Worm (Caenorhabditis elegans) whole organism, young adult: ENCODE results near the gene Y97E10C.1.
A peak's percentile ranks its signal among the peaks of the same experiment; 100 is the strongest.

Experiments used
- B0019.2 ChIP-seq: fragments of 200-800 bp; sonication (Bioruptor generic); conservative IDR thresholded peaks from 2 replicates; pipeline ENCODE4 v1.3.6; 2022; ENCODE audit warnings: missing genetic modification reagents, missing genetic modification characterization, missing compliant biosample characterization
- B0261.1 ChIP-seq: sonication (generic microtip); optimal IDR thresholded peaks from 2 replicates; lab custom pipeline; 2016; ENCODE audit warnings: mild to moderate bottlenecking, missing genetic modification characterization, moderate library complexity, missing compliant biosample characterization
- C17E4.6 ChIP-seq: fragments of 200-800 bp; sonication (Bioruptor generic); IDR thresholded peaks from 2 replicates; pipeline ENCODE4 v1.3.6; 2022; ENCODE audit warnings: missing genetic modification reagents, missing genetic modification characterization, missing compliant biosample characterization
- F33H1.4 ChIP-seq: fragments of 200-800 bp; sonication (Bioruptor generic); IDR thresholded peaks from 2 replicates; pipeline ENCODE4 v1.3.6; 2022; ENCODE audit warnings: missing genetic modification reagents, missing genetic modification characterization, missing compliant biosample characterization
- F39B2.1 ChIP-seq: fragments of 200-800 bp; sonication (Bioruptor generic); IDR thresholded peaks from 2 replicates; pipeline ENCODE4 v1.3.6; 2022; ENCODE audit warnings: missing genetic modification reagents, missing genetic modification characterization, missing compliant biosample characterization
- F49E8.2 ChIP-seq: sonication (generic microtip); optimal IDR thresholded peaks from 3 replicates; lab custom pipeline; 2017; ENCODE audit warnings: missing genetic modification characterization, mild to moderate bottlenecking, missing compliant biosample characterization, antibody characterized with exemption, moderate library complexity; ENCODE audit not compliant: insufficient read depth
- F52B5.7 ChIP-seq: sonication (generic microtip); optimal IDR thresholded peaks from 2 replicates; lab custom pipeline; 2016; ENCODE audit warnings: mild to moderate bottlenecking, missing genetic modification characterization, missing compliant biosample characterization
- F55B11.4 ChIP-seq: sonication (generic microtip); optimal IDR thresholded peaks from 2 replicates; lab custom pipeline; 2016; ENCODE audit warnings: missing compliant biosample characterization, missing genetic modification characterization, borderline replicate concordance; ENCODE audit not compliant: insufficient read depth
- K12H6.12 ChIP-seq: fragments of 200-800 bp; sonication (Bioruptor generic); optimal IDR thresholded peaks from 2 replicates; lab custom pipeline; 2018; ENCODE audit warnings: mild to moderate bottlenecking, missing genetic modification characterization, missing compliant biosample characterization
- T26A5.8 ChIP-seq: sonication (generic microtip); optimal IDR thresholded peaks from 2 replicates; lab custom pipeline; 2016; ENCODE audit warnings: missing genetic modification characterization, missing compliant biosample characterization
- Y53G8AR.9 ChIP-seq: fragments of 200-800 bp; sonication (Bioruptor generic); conservative IDR thresholded peaks from 2 replicates; pipeline ENCODE4 v1.3.6; 2022; ENCODE audit warnings: missing genetic modification reagents, missing genetic modification characterization, missing compliant biosample characterization
- Y56A3A.18 ChIP-seq: fragments of 200-800 bp; sonication (Bioruptor generic); IDR thresholded peaks from 2 replicates; pipeline ENCODE4 v1.3.6; 2022; ENCODE audit warnings: missing genetic modification reagents, missing genetic modification characterization, missing compliant biosample characterization
- Y95B8A.8 ChIP-seq: fragments of 200-800 bp; sonication (Bioruptor generic); IDR thresholded peaks from 2 replicates; pipeline ENCODE4 v1.3.6; 2022; ENCODE audit warnings: missing genetic modification reagents, missing genetic modification characterization, missing compliant biosample characterization
- ZK185.1 ChIP-seq: sonication (generic microtip); optimal IDR thresholded peaks from 2 replicates; lab custom pipeline; 2016; ENCODE audit warnings: mild to moderate bottlenecking, missing genetic modification characterization, missing compliant biosample characterization; ENCODE audit not compliant: poor library complexity, severe bottlenecking
- ama-1 ChIP-seq, 3 experiments: fragments of 150-350 bp in 1 of 3; sonication (generic microtip) in 2 of 3; optimal IDR thresholded peaks; 2 replicates each; lab custom pipeline; 2014 to 2018; ENCODE audit warnings: missing biosample characterization in 2 of 3, missing genetic modification characterization in 2 of 3, missing genetic modification reagents in 2 of 3
- attf-6 ChIP-seq: fragments of 200-800 bp; sonication (Bioruptor generic); IDR thresholded peaks from 2 replicates; pipeline ENCODE4 v1.3.6; 2022; ENCODE audit warnings: missing genetic modification reagents, missing genetic modification characterization, missing compliant biosample characterization
- bed-2 ChIP-seq: fragments of 200-800 bp; sonication (Bioruptor generic); IDR thresholded peaks from 2 replicates; pipeline ENCODE4 v1.3.6; 2022; ENCODE audit warnings: missing genetic modification reagents, missing genetic modification characterization, missing compliant biosample characterization
- cebp-1 ChIP-seq, 2 experiments: fragments of 200-800 bp in 1 of 2; sonication (Bioruptor generic) in 1 of 2; sonication (generic microtip) in 1 of 2; IDR thresholded peaks in 1 of 2; optimal IDR thresholded peaks in 1 of 2; 2 replicates each; pipeline versions ENCODE4 v1.3.6 to Lab custom; 2017 to 2022; ENCODE audit warnings: missing compliant biosample characterization in 2 of 2, missing genetic modification characterization in 2 of 2, mild to moderate bottlenecking in 1 of 2, missing genetic modification reagents in 1 of 2, moderate library complexity in 1 of 2
- cebp-2 ChIP-seq: fragments of 200-800 bp; sonication (Bioruptor generic); IDR thresholded peaks from 2 replicates; pipeline ENCODE4 v1.3.6; 2022; ENCODE audit warnings: missing genetic modification characterization, missing compliant biosample characterization
- ceh-79 ChIP-seq: sonication (generic microtip); optimal IDR thresholded peaks from 2 replicates; lab custom pipeline; 2017; ENCODE audit warnings: mild to moderate bottlenecking, missing genetic modification characterization, missing compliant biosample characterization
- dox-1 ChIP-seq: fragments of 200-800 bp; sonication (Bioruptor generic); IDR thresholded peaks from 2 replicates; pipeline ENCODE4 v1.3.6; 2022; ENCODE audit warnings: missing genetic modification reagents, missing genetic modification characterization, missing compliant biosample characterization
- dpff-1 ChIP-seq: sonication (generic microtip); optimal IDR thresholded peaks from 2 replicates; lab custom pipeline; 2017; ENCODE audit warnings: mild to moderate bottlenecking, missing genetic modification characterization, missing compliant biosample characterization
- dpl-1 ChIP-seq: fragments of 150-350 bp; optimal IDR thresholded peaks from 2 replicates; lab custom pipeline; 2014; ENCODE audit warnings: missing biosample characterization, missing genetic modification reagents, missing genetic modification characterization
- egl-18 ChIP-seq: fragments of 200-800 bp; sonication (Bioruptor generic); IDR thresholded peaks from 2 replicates; pipeline ENCODE4 v1.3.6; 2022; ENCODE audit warnings: missing genetic modification reagents, missing genetic modification characterization, missing compliant biosample characterization
- egl-44 ChIP-seq: fragments of 200-800 bp; sonication (Bioruptor generic); IDR thresholded peaks from 2 replicates; pipeline ENCODE4 v1.3.6; 2022; ENCODE audit warnings: missing genetic modification reagents, missing genetic modification characterization, missing compliant biosample characterization
- egrh-3 ChIP-seq: fragments of 200-800 bp; sonication (Bioruptor generic); IDR thresholded peaks from 2 replicates; pipeline ENCODE4 v1.3.6; 2022; ENCODE audit warnings: missing genetic modification reagents, missing genetic modification characterization, missing compliant biosample characterization
- ets-4 ChIP-seq: fragments of 200-800 bp; sonication (Bioruptor generic); optimal IDR thresholded peaks from 2 replicates; lab custom pipeline; 2018; ENCODE audit warnings: mild to moderate bottlenecking, missing genetic modification characterization, missing compliant biosample characterization
- hlh-12 ChIP-seq: sonication (generic microtip); optimal IDR thresholded peaks from 2 replicates; lab custom pipeline; 2016; ENCODE audit warnings: missing genetic modification characterization, missing compliant biosample characterization
- hlh-26 ChIP-seq: fragments of 200-800 bp; sonication (Bioruptor generic); conservative IDR thresholded peaks from 2 replicates; pipeline ENCODE4 v1.3.6; 2022; ENCODE audit warnings: missing genetic modification reagents, missing genetic modification characterization, missing compliant biosample characterization
- hrde-1 ChIP-seq: sonication (generic microtip); optimal IDR thresholded peaks from 2 replicates; lab custom pipeline; 2016; ENCODE audit warnings: missing genetic modification characterization, mild to moderate bottlenecking, missing compliant biosample characterization, moderate library complexity, missing genotype, missing genetic modification reagents, borderline replicate concordance
- lin-26 ChIP-seq: fragments of 200-800 bp; sonication (Bioruptor generic); IDR thresholded peaks from 2 replicates; pipeline ENCODE4 v1.3.6; 2022; ENCODE audit warnings: missing genetic modification reagents, missing genetic modification characterization, missing compliant biosample characterization
- lin-35 ChIP-seq, 3 experiments: fragments of 150-350 bp in 2 of 3; sonication (generic microtip) in 1 of 3; optimal IDR thresholded peaks; 2 replicates each; lab custom pipeline; 2014 to 2018; ENCODE audit warnings: missing biosample characterization in 3 of 3, missing genetic modification characterization in 3 of 3, missing genetic modification reagents in 3 of 3
- lir-1 ChIP-seq: fragments of 200-800 bp; sonication (Bioruptor generic); conservative IDR thresholded peaks from 2 replicates; pipeline ENCODE4 v1.3.6; 2022; ENCODE audit warnings: missing genetic modification reagents, missing genetic modification characterization, missing compliant biosample characterization
- lsl-1 ChIP-seq: fragments of 200-800 bp; sonication (Bioruptor generic); optimal IDR thresholded peaks from 2 replicates; lab custom pipeline; 2018; ENCODE audit warnings: mild to moderate bottlenecking, missing genetic modification characterization, moderate library complexity, missing compliant biosample characterization
- madf-3 ChIP-seq: fragments of 200-800 bp; sonication (Bioruptor generic); IDR thresholded peaks from 2 replicates; pipeline ENCODE4 v1.3.6; 2022; ENCODE audit warnings: missing genetic modification reagents, missing genetic modification characterization, missing compliant biosample characterization
- madf-8 ChIP-seq: fragments of 200-800 bp; sonication (Bioruptor generic); conservative IDR thresholded peaks from 2 replicates; pipeline ENCODE4 v1.3.6; 2022; ENCODE audit warnings: missing genetic modification reagents, missing genetic modification characterization, missing compliant biosample characterization
- mcd-1 ChIP-seq: fragments of 200-800 bp; sonication (Bioruptor generic); IDR thresholded peaks from 2 replicates; pipeline ENCODE4 v1.3.6; 2022; ENCODE audit warnings: missing genetic modification reagents, missing genetic modification characterization, missing compliant biosample characterization
- mel-28 ChIP-seq: sonication (generic microtip); optimal IDR thresholded peaks from 2 replicates; lab custom pipeline; 2016; ENCODE audit warnings: borderline replicate concordance, mild to moderate bottlenecking, missing genetic modification characterization, missing compliant biosample characterization
- mxl-1 ChIP-seq: sonication (generic microtip); optimal IDR thresholded peaks from 2 replicates; lab custom pipeline; 2016; ENCODE audit warnings: missing genetic modification characterization, missing compliant biosample characterization
- nfya-2 ChIP-seq: fragments of 200-800 bp; sonication (Bioruptor generic); IDR thresholded peaks from 2 replicates; pipeline ENCODE4 v1.3.6; 2022; ENCODE audit warnings: missing genetic modification reagents, missing genetic modification characterization, missing compliant biosample characterization
- nfyb-1 ChIP-seq: fragments of 200-800 bp; sonication (Bioruptor generic); IDR thresholded peaks from 2 replicates; pipeline ENCODE4 v1.3.6; 2022; ENCODE audit warnings: missing genetic modification reagents, missing genetic modification characterization, missing compliant biosample characterization
- rcor-1 ChIP-seq: fragments of 200-800 bp; sonication (Bioruptor generic); IDR thresholded peaks from 2 replicates; pipeline ENCODE4 v1.3.6; 2022; ENCODE audit warnings: missing genetic modification reagents, missing genetic modification characterization, missing compliant biosample characterization
- rpc-1 ChIP-seq, 2 experiments: fragments of 150-350 bp in 1 of 2; sonication (generic microtip) in 1 of 2; optimal IDR thresholded peaks; 2 replicates each; lab custom pipeline; 2014 to 2018; ENCODE audit warnings: missing biosample characterization in 1 of 2, missing genetic modification characterization in 1 of 2, missing genetic modification reagents in 1 of 2, missing genotype in 1 of 2
- snpc-1.1 ChIP-seq: sonication (generic microtip); optimal IDR thresholded peaks from 2 replicates; lab custom pipeline; 2017; ENCODE audit warnings: missing genetic modification characterization, mild to moderate bottlenecking, missing compliant biosample characterization, antibody characterized with exemption, moderate library complexity, missing genotype, missing genetic modification reagents; ENCODE audit not compliant: insufficient read depth
- tlf-1 ChIP-seq: fragments of 200-800 bp; sonication (Bioruptor generic); optimal IDR thresholded peaks from 2 replicates; lab custom pipeline; 2018; ENCODE audit warnings: mild to moderate bottlenecking, missing genetic modification characterization, missing compliant biosample characterization
- ztf-3 ChIP-seq: fragments of 200-800 bp; sonication (Bioruptor generic); optimal IDR thresholded peaks from 2 replicates; lab custom pipeline; 2018; ENCODE audit warnings: mild to moderate bottlenecking, missing genetic modification characterization, missing compliant biosample characterization

The Y97E10C.1 gene

DNA sequence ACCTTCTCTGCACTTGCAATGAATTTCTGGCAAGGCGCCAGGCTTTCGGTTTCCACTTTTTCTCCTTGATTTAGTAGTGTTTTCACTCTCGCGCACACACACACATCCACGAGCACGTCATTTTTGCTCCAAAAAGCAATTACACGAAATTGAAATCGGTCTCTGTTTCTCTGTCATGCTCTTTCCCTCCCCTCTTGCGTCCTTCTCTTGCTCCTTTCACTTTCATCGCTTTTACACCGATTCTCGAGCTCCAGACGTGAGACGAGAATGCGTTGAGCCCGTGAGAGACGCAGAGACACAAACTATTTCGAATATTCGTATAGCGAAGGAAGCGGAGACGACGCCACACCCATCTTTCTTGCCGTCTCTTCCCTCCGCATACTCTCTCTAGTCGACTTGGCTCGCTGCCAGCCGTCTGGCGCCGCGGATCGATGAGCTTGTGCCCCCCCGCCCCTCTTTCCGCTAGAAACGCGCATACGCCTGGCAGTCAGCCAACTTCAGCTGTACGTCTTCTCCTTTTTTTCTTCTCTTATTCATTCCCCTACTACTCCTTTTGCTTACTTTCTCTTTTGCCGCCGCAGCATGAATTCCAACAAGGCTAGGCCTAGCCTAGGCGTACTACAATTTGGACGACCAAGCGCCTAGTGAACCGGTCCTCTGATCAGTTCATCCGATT lies 538 bp upstream of the Y97E10C.1 start (continued):
- TF ChIP-seq mel-28 (no peak), cebp-1 (GFP tag; IDR thresholded peaks at IDR 0.05; lab: Robert Waterston, UW) (no peak), cebp-1 (tag; optimal IDR thresholded peaks at IDR 0.05; lab: Kevin White, UChicago) (peak; percentile 80), F39B2.1 (GFP tag; lab: Robert Waterston, UW) (no peak), rpc-1 (optimal IDR thresholded peaks at IDR 0.05; lab: Kevin White, UChicago) (no peak), rpc-1 (tag; optimal IDR thresholded peaks at IDR 0.05; lab: Kevin White, UChicago) (no peak), T26A5.8 (tag; lab: Kevin White, UChicago) (no peak), egl-44 (GFP tag; lab: Robert Waterston, UW) (no peak), lir-1 (no peak), egrh-3 (GFP tag; lab: Robert Waterston, UW) (peak; percentile 78; the same call in 1 of the 2 replicates), nfya-2 (GFP tag; lab: Robert Waterston, UW) (no peak), cebp-2 (no peak), Y53G8AR.9 (no peak), dpl-1 (GFP tag; lab: Kevin White, UChicago) (no peak), ztf-3 (GFP tag; lab: Kevin White, UChicago) (peak; percentile 24), lsl-1 (GFP tag; lab: Kevin White, UChicago) (no peak), mxl-1 (tag; lab: Kevin White, UChicago) (no peak), dox-1 (GFP tag; lab: Robert Waterston, UW) (peak; percentile 43; the same call in 1 of the 2 replicates), F55B11.4 (tag; lab: Kevin White, UChicago) (no peak), snpc-1.1 (tag; lab: Kevin White, UChicago) (no peak), ceh-79 (tag; lab: Kevin White, UChicago) (no peak), nfyb-1 (peak; percentile 74; the same call in 1 of the 2 replicates), ZK185.1 (no peak), bed-2 (GFP tag; lab: Robert Waterston, UW) (no peak), madf-3 (GFP tag; lab: Robert Waterston, UW) (no peak), rcor-1 (GFP tag; lab: Robert Waterston, UW) (no peak), tlf-1 (GFP tag; lab: Kevin White, UChicago) (no peak), Y95B8A.8 (GFP tag; lab: Robert Waterston, UW) (no peak), lin-26 (GFP tag; lab: Robert Waterston, UW) (no peak), K12H6.12 (tag; lab: Kevin White, UChicago) (peak; percentile 94), hlh-12 (no peak), ama-1 (optimal IDR thresholded peaks at IDR 0.05; lab: Kevin White, UChicago) (no peak), ama-1 (GFP tag; optimal IDR thresholded peaks at IDR 0.05; lab: Kevin White, UChicago) (no peak), madf-8 (GFP tag; lab: Robert Waterston, UW) (no peak), hlh-26 (GFP tag; lab: Robert Waterston, UW) (no peak), dpff-1 (tag; lab: Kevin White, UChicago) (no peak), mcd-1 (GFP tag; lab: Robert Waterston, UW) (peak; percentile 67), Y56A3A.18 (GFP tag; lab: Robert Waterston, UW) (no peak), egl-18 (GFP tag; lab: Robert Waterston, UW) (no peak), F49E8.2 (tag; lab: Kevin White, UChicago) (no peak), lin-35 (GFP tag; optimal IDR thresholded peaks at IDR 0.05; lab: Kevin White, UChicago) (peak in 1 of 3 experiments; percentile 77), C17E4.6 (GFP tag; lab: Robert Waterston, UW) (no peak), attf-6 (GFP tag; lab: Robert Waterston, UW) (no peak), B0261.1 (tag; lab: Kevin White, UChicago) (no peak), F52B5.7 (no peak), ets-4 (GFP tag; lab: Kevin White, UChicago) (no peak), F33H1.4 (no peak), B0019.2 (GFP tag; lab: Robert Waterston, UW) (no peak), hrde-1 (tag; lab: Kevin White, UChicago) (no peak)
